Worm (Caenorhabditis elegans) whole organism, late embryonic: Measurements from ENCODE around the gene jun-1.

Experiments used
- C08G9.2 ChIP-seq: sonication (generic microtip); optimal IDR thresholded peaks from 2 replicates; lab custom pipeline; 2016; ENCODE audit warnings: mild to moderate bottlenecking, missing genetic modification characterization, moderate library complexity, missing compliant biosample characterization
- ama-1 ChIP-seq: fragments of 150-350 bp; optimal IDR thresholded peaks from 2 replicates; lab custom pipeline; 2014
- dve-1 ChIP-seq: sonication (generic microtip); optimal IDR thresholded peaks from 2 replicates; lab custom pipeline; 2017; ENCODE audit warnings: antibody characterized with exemption, mild to moderate bottlenecking, missing genetic modification characterization, missing compliant biosample characterization
- elt-2 ChIP-seq: sonication (generic microtip); optimal IDR thresholded peaks from 2 replicates; lab custom pipeline; 2016; ENCODE audit warnings: missing genetic modification reagents, missing genetic modification characterization, missing compliant biosample characterization
- pha-4 ChIP-seq: fragments of 150-350 bp; optimal IDR thresholded peaks from 2 replicates; lab custom pipeline; 2018; ENCODE audit warnings: missing biosample characterization, missing genetic modification reagents, missing genetic modification characterization
- pros-1 ChIP-seq: fragments of 150-350 bp; optimal IDR thresholded peaks from 2 replicates; lab custom pipeline; 2014; ENCODE audit warnings: missing biosample characterization, missing genetic modification reagents, missing genetic modification characterization
- tbx-7 ChIP-seq: sonication (generic microtip); optimal IDR thresholded peaks from 2 replicates; lab custom pipeline; 2016; ENCODE audit warnings: missing genotype, missing genetic modification characterization, missing compliant biosample characterization
- unc-55 ChIP-seq: sonication (generic microtip); optimal IDR thresholded peaks from 2 replicates; lab custom pipeline; 2017; ENCODE audit warnings: missing biosample characterization, missing genetic modification reagents, missing genetic modification characterization

DNA sequence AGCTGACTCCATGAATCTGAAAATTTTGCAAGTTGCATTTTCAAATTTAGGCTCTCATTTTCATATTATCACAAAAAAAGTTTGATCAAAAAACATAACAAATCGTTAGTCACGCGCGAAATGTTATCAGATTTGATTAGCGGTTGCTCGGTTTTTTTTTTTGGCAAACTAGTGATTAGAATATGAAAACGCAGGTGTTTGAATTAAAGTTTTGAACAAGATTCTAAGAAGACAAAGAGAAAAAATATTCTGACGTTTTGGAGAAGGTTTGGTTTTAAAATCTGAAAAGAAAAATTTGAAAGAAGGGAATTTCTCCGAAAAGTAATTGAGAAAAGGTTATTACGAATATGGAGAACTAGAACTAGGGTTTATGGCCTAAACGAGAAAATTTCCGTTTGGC, 31.4 kb downstream of the jun-1 start:
- TF ChIP-seq unc-55 (GFP tag; lab: Kevin White, UChicago): no peak
- no peak for TF ChIP-seq elt-2
- no peak for TF ChIP-seq pros-1 (tag; lab: Kevin White, UChicago)
- no peak for TF ChIP-seq dve-1 (tag; lab: Kevin White, UChicago)
- no peak for TF ChIP-seq tbx-7 (tag; lab: Kevin White, UChicago)
- TF ChIP-seq ama-1: no peak
- no peak for TF ChIP-seq pha-4
- no peak for TF ChIP-seq C08G9.2 (tag; lab: Kevin White, UChicago)
